Fruit fly (Drosophila melanogaster) whole organism, embryonic: ENCODE results near the gene Ser.

Experiments used
- Atf6 ChIP-seq: fragments of 200-800 bp; sonication (Bioruptor generic); IDR thresholded peaks from 2 replicates; pipeline ENCODE4 v1.3.6; 2022; ENCODE audit warnings: missing biosample characterization, missing genetic modification characterization
- Bteb2 ChIP-seq: fragments of 200-800 bp; sonication (Bioruptor generic); optimal IDR thresholded peaks from 2 replicates; lab custom pipeline; 2016; ENCODE audit warnings: missing biosample characterization, missing genetic modification characterization
- CG10321 ChIP-seq: fragments of 200-800 bp; sonication (Bioruptor generic); IDR thresholded peaks from 2 replicates; pipeline ENCODE4 v1.3.6; 2022; ENCODE audit warnings: missing biosample characterization, missing genetic modification characterization
- CG10979 ChIP-seq: fragments of 200-800 bp; sonication (Bioruptor generic); optimal IDR thresholded peaks from 2 replicates; lab custom pipeline; 2018; ENCODE audit warnings: missing biosample characterization, mild to moderate bottlenecking, missing genetic modification characterization, moderate library complexity
- CG12155 ChIP-seq: fragments of 200-800 bp; sonication (Bioruptor generic); optimal IDR thresholded peaks from 3 replicates; lab custom pipeline; 2016; ENCODE audit warnings: missing biosample characterization, missing genetic modification characterization
- CG13894 ChIP-seq: fragments of 200-800 bp; sonication (Bioruptor generic); optimal IDR thresholded peaks from 3 replicates; lab custom pipeline; 2018; ENCODE audit warnings: missing biosample characterization, mild to moderate bottlenecking, missing genetic modification characterization, moderate library complexity
- CG15269 ChIP-seq: fragments of 200-800 bp; sonication (Bioruptor generic); optimal IDR thresholded peaks from 2 replicates; lab custom pipeline; 2018; ENCODE audit warnings: missing biosample characterization, mild to moderate bottlenecking, missing genetic modification characterization, moderate library complexity
- CG1602 ChIP-seq: fragments of 200-800 bp; sonication (Bioruptor generic); optimal IDR thresholded peaks from 3 replicates; lab custom pipeline; 2016; ENCODE audit warnings: missing biosample characterization, missing genetic modification characterization
- CG1832 ChIP-seq: fragments of 200-800 bp; sonication (Bioruptor generic); optimal IDR thresholded peaks from 2 replicates; lab custom pipeline; 2017; ENCODE audit warnings: missing biosample characterization, mild to moderate bottlenecking, missing genetic modification characterization, inconsistent platforms
- CG2678 ChIP-seq: fragments of 200-800 bp; sonication (Bioruptor generic); optimal IDR thresholded peaks from 3 replicates; lab custom pipeline; 2019; ENCODE audit warnings: missing biosample characterization, mild to moderate bottlenecking, missing genetic modification characterization, moderate library complexity
- CG2712 ChIP-seq: fragments of 200-800 bp; optimal IDR thresholded peaks from 3 replicates; lab custom pipeline; 2019; ENCODE audit warnings: missing biosample characterization, mild to moderate bottlenecking, missing genetic modification characterization, moderate library complexity
- CG2875 ChIP-seq: fragments of 200-800 bp; sonication (Bioruptor generic); optimal IDR thresholded peaks from 2 replicates; lab custom pipeline; 2017; ENCODE audit warnings: missing biosample characterization, mild to moderate bottlenecking, missing genetic modification characterization, missing genetic modification reagents
- CG33557 ChIP-seq: fragments of 200-800 bp; sonication (Bioruptor generic); optimal IDR thresholded peaks from 2 replicates; lab custom pipeline; 2019; ENCODE audit warnings: missing biosample characterization, mild to moderate bottlenecking, missing genetic modification characterization, moderate library complexity
- CG34422 ChIP-seq: fragments of 200-800 bp; sonication (Bioruptor generic); IDR thresholded peaks from 3 replicates; pipeline ENCODE4 v1.3.6; 2022; ENCODE audit warnings: missing biosample characterization, missing genetic modification characterization
- CG43689 ChIP-seq: fragments of 200-800 bp; sonication (Bioruptor generic); IDR thresholded peaks from 2 replicates; pipeline ENCODE4 v1.3.6; 2022; ENCODE audit warnings: missing biosample characterization, missing genetic modification characterization
- CG4854 ChIP-seq: fragments of 200-800 bp; sonication (Bioruptor generic); optimal IDR thresholded peaks from 2 replicates; lab custom pipeline; 2016; ENCODE audit warnings: missing biosample characterization, missing genetic modification characterization, inconsistent platforms
- CG7357 ChIP-seq: fragments of 200-800 bp; sonication (Bioruptor generic); IDR thresholded peaks from 3 replicates; pipeline ENCODE4 v1.3.6; 2022; ENCODE audit warnings: missing biosample characterization, missing genetic modification characterization
- CG9215 ChIP-seq: fragments of 200-800 bp; sonication (Bioruptor generic); IDR thresholded peaks from 2 replicates; pipeline ENCODE4 v1.3.6; 2022; ENCODE audit warnings: missing biosample characterization, missing genetic modification characterization
- CG9609 ChIP-seq: fragments of 200-800 bp; sonication (Bioruptor generic); optimal IDR thresholded peaks from 3 replicates; lab custom pipeline; 2016; ENCODE audit warnings: missing biosample characterization, missing genetic modification characterization
- CHES-1-like ChIP-seq: fragments of 200-800 bp; sonication (Bioruptor generic); optimal IDR thresholded peaks from 2 replicates; lab custom pipeline; 2016; ENCODE audit warnings: missing biosample characterization, missing genetic modification characterization
- D ChIP-seq, 2 experiments: fragments of 200-800 bp in 1 of 2; fragments of >200 bp in 1 of 2; sonication (Bioruptor generic) in 1 of 2; optimal IDR thresholded peaks; 2 replicates in 1 of 2; 3 replicates in 1 of 2; lab custom pipeline; 2017; ENCODE audit warnings: mild to moderate bottlenecking in 1 of 2, missing biosample characterization in 1 of 2, missing genetic modification characterization in 1 of 2, missing genetic modification reagents in 1 of 2
- D19B ChIP-seq: fragments of 200-800 bp; sonication (Bioruptor generic); optimal IDR thresholded peaks from 2 replicates; lab custom pipeline; 2017; ENCODE audit warnings: missing biosample characterization, mild to moderate bottlenecking, missing genetic modification characterization
- Dek ChIP-seq: fragments of 200-800 bp; sonication (Bioruptor generic); optimal IDR thresholded peaks from 3 replicates; lab custom pipeline; 2019; ENCODE audit warnings: missing biosample characterization, mild to moderate bottlenecking, missing genetic modification characterization, moderate library complexity
- Dll ChIP-seq: fragments of 200-800 bp; sonication (Bioruptor generic); IDR thresholded peaks from 4 replicates; pipeline ENCODE4 v1.3.6; 2022; ENCODE audit warnings: missing biosample characterization, missing genetic modification characterization; ENCODE audit not compliant: partially characterized antibody
- HmgZ ChIP-seq: fragments of 200-800 bp; sonication (Bioruptor generic); optimal IDR thresholded peaks from 2 replicates; lab custom pipeline; 2018; ENCODE audit warnings: missing biosample characterization, mild to moderate bottlenecking, missing genetic modification characterization
- Kr ChIP-seq: fragments of 200-800 bp; sonication (Bioruptor generic); optimal IDR thresholded peaks from 2 replicates; lab custom pipeline; 2017; ENCODE audit warnings: missing biosample characterization, mild to moderate bottlenecking, missing genetic modification characterization
- Nf-YA ChIP-seq: fragments of 200-800 bp; sonication (Bioruptor generic); IDR thresholded peaks from 2 replicates; pipeline ENCODE4 v1.3.6; 2022; ENCODE audit warnings: missing biosample characterization, missing genetic modification characterization
- Oli ChIP-seq: fragments of 200-800 bp; sonication (Bioruptor generic); optimal IDR thresholded peaks from 2 replicates; lab custom pipeline; 2018; ENCODE audit warnings: missing biosample characterization, mild to moderate bottlenecking, missing genetic modification characterization, moderate library complexity
- Rfx ChIP-seq: fragments of 200-800 bp; sonication (Bioruptor generic); IDR thresholded peaks from 2 replicates; pipeline ENCODE4 v1.3.6; 2022; ENCODE audit warnings: missing biosample characterization, missing genetic modification characterization
- Sin3A ChIP-seq: fragments of >200 bp; optimal IDR thresholded peaks from 2 replicates; lab custom pipeline; 2018
- Six4 ChIP-seq: fragments of 200-800 bp; sonication (Bioruptor generic); optimal IDR thresholded peaks from 2 replicates; lab custom pipeline; 2016; ENCODE audit warnings: missing biosample characterization, missing genetic modification characterization
- Vsx1 ChIP-seq: fragments of 200-800 bp; sonication (Bioruptor generic); optimal IDR thresholded peaks from 2 replicates; lab custom pipeline; 2017; ENCODE audit warnings: missing biosample characterization, mild to moderate bottlenecking, missing genetic modification characterization, missing genetic modification reagents
- bowl ChIP-seq: fragments of 200-800 bp; sonication (Bioruptor generic); IDR thresholded peaks from 2 replicates; pipeline ENCODE4 v1.3.6; 2022; ENCODE audit warnings: missing biosample characterization, missing genetic modification characterization
- btn ChIP-seq: fragments of 200-800 bp; sonication (Bioruptor generic); optimal IDR thresholded peaks from 2 replicates; lab custom pipeline; 2016; ENCODE audit warnings: missing biosample characterization, missing genetic modification characterization
- chinmo ChIP-seq: fragments of 200-800 bp; sonication (Bioruptor generic); IDR thresholded peaks from 4 replicates; pipeline ENCODE4 v1.3.6; 2022; ENCODE audit warnings: missing biosample characterization, missing genetic modification characterization; ENCODE audit not compliant: partially characterized antibody
- dati ChIP-seq: fragments of 200-800 bp; sonication (Bioruptor generic); IDR thresholded peaks from 2 replicates; pipeline ENCODE4 v1.3.6; 2022; ENCODE audit warnings: missing biosample characterization, missing genetic modification characterization
- ems ChIP-seq: fragments of 200-800 bp; sonication (Bioruptor generic); optimal IDR thresholded peaks from 3 replicates; lab custom pipeline; 2016; ENCODE audit warnings: missing biosample characterization, missing genetic modification characterization
- eyg ChIP-seq: fragments of 200-800 bp; sonication (Bioruptor generic); optimal IDR thresholded peaks from 3 replicates; lab custom pipeline; 2016; ENCODE audit warnings: missing biosample characterization, missing genetic modification characterization
- hbn ChIP-seq: fragments of 200-800 bp; sonication (Bioruptor generic); IDR thresholded peaks from 2 replicates; pipeline ENCODE4 v1.3.6; 2022; ENCODE audit warnings: missing biosample characterization, missing genetic modification characterization; ENCODE audit not compliant: partially characterized antibody
- ind ChIP-seq: fragments of 200-800 bp; sonication (Bioruptor generic); optimal IDR thresholded peaks from 3 replicates; lab custom pipeline; 2016; ENCODE audit warnings: missing biosample characterization, missing genetic modification characterization
- pnt ChIP-seq: fragments of 200-800 bp; sonication (Bioruptor generic); optimal IDR thresholded peaks from 3 replicates; lab custom pipeline; 2016; ENCODE audit warnings: missing biosample characterization, missing genetic modification characterization
- prd ChIP-seq, 3 experiments: fragments of >200 bp in 2 of 3; fragments of 200-800 bp in 1 of 3; sonication (Bioruptor generic) in 1 of 3; optimal IDR thresholded peaks in 2 of 3; IDR thresholded peaks in 1 of 3; 2 replicates in 2 of 3; 3 replicates in 1 of 3; pipeline versions ENCODE4 v1.3.6 to Lab custom; 2017 to 2022; ENCODE audit warnings: missing biosample characterization in 1 of 3, missing genetic modification characterization in 1 of 3
- ro ChIP-seq: fragments of 200-800 bp; sonication (Bioruptor generic); IDR thresholded peaks from 2 replicates; pipeline ENCODE4 v1.3.6; 2022; ENCODE audit warnings: missing biosample characterization, missing genetic modification characterization
- row ChIP-seq: fragments of 200-800 bp; sonication (Bioruptor generic); IDR thresholded peaks from 3 replicates; pipeline ENCODE4 v1.3.6; 2022; ENCODE audit warnings: missing biosample characterization, missing genetic modification characterization
- schlank ChIP-seq: fragments of 200-800 bp; sonication (Bioruptor generic); optimal IDR thresholded peaks from 2 replicates; lab custom pipeline; 2018; ENCODE audit warnings: missing biosample characterization, mild to moderate bottlenecking, missing genetic modification characterization
- so ChIP-seq: fragments of 200-800 bp; sonication (Bioruptor generic); IDR thresholded peaks from 3 replicates; pipeline ENCODE4 v1.3.6; 2022; ENCODE audit warnings: missing biosample characterization, missing genetic modification characterization
- wdn ChIP-seq: fragments of 200-800 bp; sonication (Bioruptor generic); IDR thresholded peaks from 2 replicates; pipeline ENCODE4 v1.3.6; 2022; ENCODE audit warnings: missing biosample characterization, missing genetic modification characterization

Gene Ser

DNA sequence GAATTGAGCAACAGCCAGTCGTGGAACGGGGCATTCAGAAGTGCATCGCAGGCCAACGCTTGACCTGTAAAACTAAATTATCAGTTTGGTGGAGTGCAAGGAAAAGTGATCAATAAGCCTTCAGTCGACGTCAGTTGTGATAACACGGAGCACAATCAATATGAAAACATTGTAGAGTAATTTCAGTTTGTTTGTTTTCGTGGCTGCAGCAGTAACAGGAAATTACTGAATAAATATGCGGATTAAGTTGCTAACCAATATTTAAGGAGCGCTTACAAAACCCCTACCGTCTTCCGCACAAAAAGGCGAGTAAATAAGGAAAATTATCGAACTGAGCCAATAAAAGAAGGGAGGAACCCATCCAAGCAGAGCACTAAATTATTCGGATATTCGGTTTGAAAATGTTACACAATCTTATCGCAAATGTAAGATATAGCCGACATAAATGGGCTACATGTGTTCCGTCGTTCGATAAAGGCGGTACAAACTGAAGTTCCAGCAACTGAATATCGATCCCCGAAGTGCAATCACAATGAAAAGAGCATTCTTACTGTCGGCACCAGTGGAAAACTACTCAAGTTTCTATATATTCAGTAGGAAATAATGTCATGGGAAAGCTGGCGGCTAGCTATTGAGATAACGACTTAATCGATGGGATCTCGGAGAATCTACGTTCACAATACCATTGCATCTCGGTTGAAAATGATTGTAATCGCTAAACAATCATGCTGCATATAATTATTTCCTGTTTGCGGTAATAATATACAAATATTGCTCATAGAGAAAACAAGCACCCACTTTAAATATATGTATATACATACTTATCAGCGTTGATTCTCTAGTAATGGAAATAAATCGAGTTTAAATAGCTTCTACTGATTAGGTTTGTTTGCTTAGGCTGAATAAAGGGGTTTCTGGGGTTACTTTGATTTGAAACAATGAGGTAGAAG is 58.1 kb downstream of the Ser start (continued):
- TF ChIP-seq CG33557 (GFP tag; lab: Kevin White, UChicago) (peak; percentile 80), chinmo (GFP tag; lab: Robert Waterston, UW) (no peak), prd (optimal IDR thresholded peaks at IDR 0.05; lab: Kevin White, UChicago) (no peak), prd (GFP tag; IDR thresholded peaks at IDR 0.05; lab: Robert Waterston, UW) (peak; percentile 60), CG13894 (no peak), ems (GFP tag; lab: Kevin White, UChicago) (peak; percentile 32), so (GFP tag; lab: Robert Waterston, UW) (peak; percentile 66; the same call in 2 of the 3 replicates), wdn (no peak), CG2678 (tag; lab: Kevin White, UChicago) (peak; percentile 67), ro (GFP tag; lab: Robert Waterston, UW) (no peak), CG15269 (tag; lab: Kevin White, UChicago) (peak; percentile 46), CG9215 (GFP tag; lab: Robert Waterston, UW) (no peak), Atf6 (GFP tag; lab: Robert Waterston, UW) (no peak; the same call in 1 of the 2 replicates), CG1602 (peak; percentile 71), eyg (GFP tag; lab: Kevin White, UChicago) (peak; percentile 46), schlank (tag; lab: Kevin White, UChicago) (peak; percentile 7), dati (no peak), Vsx1 (GFP tag; lab: Kevin White, UChicago) (peak; percentile 89), D (optimal IDR thresholded peaks at IDR 0.05; lab: Kevin White, UChicago) (no peak), D (GFP tag; optimal IDR thresholded peaks at IDR 0.05; lab: Kevin White, UChicago) (peak; percentile 80), CG43689 (GFP tag; lab: Robert Waterston, UW) (0 out of 2 replicates have a peak, but pooled peaks have one; percentile 38), CG10321 (GFP tag; lab: Robert Waterston, UW) (0 out of 2 replicates have a peak, but pooled peaks have one; percentile 12), Sin3A (lab: Kevin White, UChicago) (no peak), Six4 (GFP tag; lab: Kevin White, UChicago) (peak; percentile 51), CG9609 (GFP tag; lab: Kevin White, UChicago) (no peak), CG34422 (GFP tag; lab: Robert Waterston, UW) (0 out of 3 replicates have a peak, but pooled peaks have one; percentile 32), bowl (no peak), Oli (tag; lab: Kevin White, UChicago) (peak; percentile 32), Rfx (peak; percentile 47; the same call in 1 of the 2 replicates), hbn (GFP tag; lab: Robert Waterston, UW) (no peak), D19B (GFP tag; lab: Kevin White, UChicago) (no peak), row (GFP tag; lab: Robert Waterston, UW) (peak; percentile 36; the same call in 1 of the 3 replicates), Dek (tag; lab: Kevin White, UChicago) (peak; percentile 28), CHES-1-like (GFP tag; lab: Kevin White, UChicago) (peak; percentile 50), Bteb2 (GFP tag; lab: Kevin White, UChicago) (peak; percentile 58), btn (GFP tag; lab: Kevin White, UChicago) (peak; percentile 56), HmgZ (tag; lab: Kevin White, UChicago) (peak; percentile 43), CG2712 (peak; percentile 59), Kr (GFP tag; lab: Kevin White, UChicago) (peak; percentile 91), ind (GFP tag; lab: Kevin White, UChicago) (no peak), CG7357 (no peak), CG2875 (peak; percentile 83), CG4854 (GFP tag; lab: Kevin White, UChicago) (peak; percentile 57), CG1832 (no peak), Dll (no peak), CG12155 (GFP tag; lab: Kevin White, UChicago) (peak; percentile 16), Nf-YA (GFP tag; lab: Robert Waterston, UW) (0 out of 2 replicates have a peak, but pooled peaks have one; percentile 24), pnt (GFP tag; lab: Kevin White, UChicago) (peak; percentile 59), CG10979 (tag; lab: Kevin White, UChicago) (peak; percentile 40)
